Worm (Caenorhabditis elegans) whole organism, young adult: ENCODE results near the gene wbp-11.

Experiments used
- B0019.2 ChIP-seq: fragments of 200-800 bp; sonication (Bioruptor generic); conservative IDR thresholded peaks from 2 replicates; pipeline ENCODE4 v1.3.6; 2022; ENCODE audit warnings: missing genetic modification reagents, missing genetic modification characterization, missing compliant biosample characterization
- B0336.3 ChIP-seq: fragments of 200-800 bp; sonication (Bioruptor generic); IDR thresholded peaks from 2 replicates; pipeline ENCODE4 v1.3.6; 2022; ENCODE audit warnings: missing genetic modification characterization, missing compliant biosample characterization
- F57C9.4 ChIP-seq: sonication (generic microtip); optimal IDR thresholded peaks from 2 replicates; lab custom pipeline; 2017; ENCODE audit warnings: mild to moderate bottlenecking, missing genetic modification characterization, missing compliant biosample characterization
- Y67H2A.10 ChIP-seq: fragments of 200-800 bp; sonication (Bioruptor generic); conservative IDR thresholded peaks from 2 replicates; pipeline ENCODE4 v1.3.6; 2022; ENCODE audit warnings: missing genetic modification reagents, missing genetic modification characterization, missing compliant biosample characterization
- aptf-2 ChIP-seq: fragments of 200-800 bp; sonication (Bioruptor generic); conservative IDR thresholded peaks from 2 replicates; pipeline ENCODE4 v1.3.6; 2022; ENCODE audit warnings: missing genetic modification reagents, missing genetic modification characterization, missing compliant biosample characterization
- attf-5 ChIP-seq: fragments of 200-800 bp; sonication (Bioruptor generic); optimal IDR thresholded peaks from 2 replicates; lab custom pipeline; 2018; ENCODE audit warnings: mild to moderate bottlenecking, missing genetic modification characterization, missing compliant biosample characterization
- attf-6 ChIP-seq: fragments of 200-800 bp; sonication (Bioruptor generic); IDR thresholded peaks from 2 replicates; pipeline ENCODE4 v1.3.6; 2022; ENCODE audit warnings: missing genetic modification reagents, missing genetic modification characterization, missing compliant biosample characterization
- bed-2 ChIP-seq: fragments of 200-800 bp; sonication (Bioruptor generic); IDR thresholded peaks from 2 replicates; pipeline ENCODE4 v1.3.6; 2022; ENCODE audit warnings: missing genetic modification reagents, missing genetic modification characterization, missing compliant biosample characterization
- ccch-3 ChIP-seq: fragments of 200-800 bp; sonication (Bioruptor generic); optimal IDR thresholded peaks from 2 replicates; lab custom pipeline; 2018; ENCODE audit warnings: mild to moderate bottlenecking, missing genetic modification characterization, missing compliant biosample characterization
- cebp-1 ChIP-seq, 2 experiments: fragments of 200-800 bp in 1 of 2; sonication (Bioruptor generic) in 1 of 2; sonication (generic microtip) in 1 of 2; IDR thresholded peaks in 1 of 2; optimal IDR thresholded peaks in 1 of 2; 2 replicates each; pipeline versions ENCODE4 v1.3.6 to Lab custom; 2017 to 2022; ENCODE audit warnings: missing compliant biosample characterization in 2 of 2, missing genetic modification characterization in 2 of 2, mild to moderate bottlenecking in 1 of 2, missing genetic modification reagents in 1 of 2, moderate library complexity in 1 of 2
- ceh-40 ChIP-seq: fragments of 200-800 bp; sonication (Bioruptor generic); IDR thresholded peaks from 2 replicates; pipeline ENCODE4 v1.3.6; 2022; ENCODE audit warnings: missing genetic modification characterization, missing compliant biosample characterization
- ceh-58 ChIP-seq: fragments of 200-800 bp; sonication (Bioruptor generic); IDR thresholded peaks from 2 replicates; pipeline ENCODE4 v1.3.6; 2022; ENCODE audit warnings: missing genetic modification characterization, missing compliant biosample characterization
- ceh-79 ChIP-seq: sonication (generic microtip); optimal IDR thresholded peaks from 2 replicates; lab custom pipeline; 2017; ENCODE audit warnings: mild to moderate bottlenecking, missing genetic modification characterization, missing compliant biosample characterization
- egl-44 ChIP-seq: fragments of 200-800 bp; sonication (Bioruptor generic); IDR thresholded peaks from 2 replicates; pipeline ENCODE4 v1.3.6; 2022; ENCODE audit warnings: missing genetic modification reagents, missing genetic modification characterization, missing compliant biosample characterization
- hlh-12 ChIP-seq: sonication (generic microtip); optimal IDR thresholded peaks from 2 replicates; lab custom pipeline; 2016; ENCODE audit warnings: missing genetic modification characterization, missing compliant biosample characterization
- hmg-20 ChIP-seq: fragments of 200-800 bp; sonication (Bioruptor generic); IDR thresholded peaks from 2 replicates; pipeline ENCODE4 v1.3.6; 2022; ENCODE audit warnings: missing genetic modification reagents, missing genetic modification characterization, missing compliant biosample characterization
- let-526 ChIP-seq: fragments of 200-800 bp; sonication (Bioruptor generic); IDR thresholded peaks from 2 replicates; pipeline ENCODE4 v1.3.6; 2022; ENCODE audit warnings: missing genetic modification reagents, missing genetic modification characterization, missing compliant biosample characterization
- lin-40 ChIP-seq: sonication (generic microtip); optimal IDR thresholded peaks from 2 replicates; lab custom pipeline; 2016; ENCODE audit warnings: missing genetic modification characterization, mild to moderate bottlenecking, missing compliant biosample characterization, missing genotype, missing genetic modification reagents
- lir-1 ChIP-seq: fragments of 200-800 bp; sonication (Bioruptor generic); conservative IDR thresholded peaks from 2 replicates; pipeline ENCODE4 v1.3.6; 2022; ENCODE audit warnings: missing genetic modification reagents, missing genetic modification characterization, missing compliant biosample characterization
- madf-6 ChIP-seq: fragments of 200-800 bp; sonication (Bioruptor generic); IDR thresholded peaks from 2 replicates; pipeline ENCODE4 v1.3.6; 2022; ENCODE audit warnings: missing genetic modification reagents, missing genetic modification characterization, missing compliant biosample characterization
- madf-8 ChIP-seq: fragments of 200-800 bp; sonication (Bioruptor generic); conservative IDR thresholded peaks from 2 replicates; pipeline ENCODE4 v1.3.6; 2022; ENCODE audit warnings: missing genetic modification reagents, missing genetic modification characterization, missing compliant biosample characterization
- nfya-2 ChIP-seq: fragments of 200-800 bp; sonication (Bioruptor generic); IDR thresholded peaks from 2 replicates; pipeline ENCODE4 v1.3.6; 2022; ENCODE audit warnings: missing genetic modification reagents, missing genetic modification characterization, missing compliant biosample characterization
- nhr-120 ChIP-seq: fragments of 200-800 bp; sonication (Bioruptor generic); IDR thresholded peaks from 2 replicates; pipeline ENCODE4 v1.3.6; 2022; ENCODE audit warnings: missing genetic modification characterization, missing compliant biosample characterization
- nhr-27 ChIP-seq: fragments of 200-800 bp; sonication (Bioruptor generic); optimal IDR thresholded peaks from 2 replicates; lab custom pipeline; 2018; ENCODE audit warnings: mild to moderate bottlenecking, missing genetic modification characterization, moderate library complexity, missing compliant biosample characterization
- nhr-80 ChIP-seq: sonication (generic microtip); optimal IDR thresholded peaks from 2 replicates; lab custom pipeline; 2016; ENCODE audit warnings: missing genetic modification characterization, missing compliant biosample characterization
- snpc-1.3 ChIP-seq: sonication (generic microtip); optimal IDR thresholded peaks from 2 replicates; lab custom pipeline; 2017; ENCODE audit warnings: missing genetic modification characterization, mild to moderate bottlenecking, missing compliant biosample characterization, antibody characterized with exemption, moderate library complexity, missing genotype, missing genetic modification reagents; ENCODE audit not compliant: insufficient read depth
- somi-1 ChIP-seq: fragments of 200-800 bp; sonication (Bioruptor generic); optimal IDR thresholded peaks from 2 replicates; lab custom pipeline; 2018; ENCODE audit warnings: mild to moderate bottlenecking, missing genetic modification characterization, missing compliant biosample characterization
- tbx-9 ChIP-seq: sonication (generic microtip); optimal IDR thresholded peaks from 2 replicates; lab custom pipeline; 2016; ENCODE audit warnings: borderline replicate concordance, missing genetic modification characterization, inconsistent platforms, missing compliant biosample characterization
- unc-130 ChIP-seq: sonication (generic microtip); optimal IDR thresholded peaks from 2 replicates; lab custom pipeline; 2016; ENCODE audit warnings: missing genetic modification reagents, missing genetic modification characterization, missing compliant biosample characterization
- xnd-1 ChIP-seq: sonication (generic microtip); optimal IDR thresholded peaks from 2 replicates; lab custom pipeline; 2016; ENCODE audit warnings: missing genotype, missing genetic modification reagents, missing genetic modification characterization, missing compliant biosample characterization
- zfh-2 ChIP-seq: fragments of 200-800 bp; sonication (Bioruptor generic); conservative IDR thresholded peaks from 2 replicates; pipeline ENCODE4 v1.3.6; 2022; ENCODE audit warnings: missing genetic modification reagents, missing genetic modification characterization, missing compliant biosample characterization
- ztf-22 ChIP-seq: fragments of 200-800 bp; sonication (Bioruptor generic); optimal IDR thresholded peaks from 2 replicates; lab custom pipeline; 2018; ENCODE audit warnings: mild to moderate bottlenecking, missing genetic modification characterization, moderate library complexity, missing compliant biosample characterization
- ztf-3 ChIP-seq: fragments of 200-800 bp; sonication (Bioruptor generic); optimal IDR thresholded peaks from 2 replicates; lab custom pipeline; 2018; ENCODE audit warnings: mild to moderate bottlenecking, missing genetic modification characterization, missing compliant biosample characterization
- ztf-6 ChIP-seq: fragments of 200-800 bp; sonication (Bioruptor generic); IDR thresholded peaks from 2 replicates; pipeline ENCODE4 v1.3.6; 2022; ENCODE audit warnings: missing genetic modification reagents, missing genetic modification characterization, missing compliant biosample characterization

Gene wbp-11

DNA sequence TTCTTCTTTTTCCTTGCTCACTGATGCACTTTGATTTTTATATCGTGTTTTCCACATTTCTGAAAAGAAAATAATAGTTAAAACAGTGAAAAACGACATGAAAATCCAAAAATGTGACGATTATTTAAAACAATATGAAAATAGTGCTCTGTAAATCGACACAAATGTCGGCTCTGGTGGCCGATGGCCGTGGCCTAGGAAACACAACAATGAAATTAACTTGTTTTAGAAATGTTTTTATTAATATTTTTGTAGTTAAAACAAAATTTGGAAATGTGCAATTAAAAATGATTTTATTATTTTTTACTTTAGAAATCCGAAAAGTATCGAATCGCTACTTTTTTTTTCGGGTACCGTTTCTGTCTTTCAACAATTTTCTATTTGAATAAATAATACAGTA lies 28.0 kb downstream of the wbp-11 start, which contains the start of gene arv-1 (continued):
- TF ChIP-seq unc-130 (peak; percentile 1), attf-5 (GFP tag; lab: Kevin White, UChicago) (peak; percentile 13), ztf-22 (no peak)

DNA sequence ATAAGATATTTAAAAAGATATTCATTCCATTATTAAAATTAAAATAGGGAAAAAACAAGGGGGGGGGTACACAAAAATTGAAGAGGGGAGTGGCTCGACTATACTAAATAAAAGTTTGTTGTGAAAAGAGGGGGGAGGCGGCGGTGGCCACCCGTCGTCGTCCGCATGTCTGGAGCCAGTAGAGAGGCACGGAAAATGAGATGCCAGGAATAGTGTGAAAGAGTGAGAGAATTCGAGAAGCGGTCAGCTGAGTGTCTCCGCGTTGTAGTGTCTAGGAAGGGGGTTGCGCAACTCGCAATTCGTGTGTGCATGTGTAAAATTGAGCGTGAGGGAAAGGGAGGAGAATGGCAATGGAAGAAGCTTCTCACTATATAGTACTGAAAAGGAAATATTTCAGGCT lies 29.6 kb downstream of the wbp-11 start:
- TF ChIP-seq B0019.2, result no peak
- TF ChIP-seq ceh-58 (GFP tag; lab: Robert Waterston, UW), result no peak
- no peak for TF ChIP-seq cebp-1 (GFP tag; IDR thresholded peaks at IDR 0.05; lab: Robert Waterston, UW)
- peak; percentile 24 for TF ChIP-seq cebp-1 (tag; optimal IDR thresholded peaks at IDR 0.05; lab: Kevin White, UChicago)
- TF ChIP-seq lin-40, result no peak
- TF ChIP-seq zfh-2 (GFP tag; lab: Robert Waterston, UW), result peak; percentile 55; the same call in 1 of the 2 replicates

DNA sequence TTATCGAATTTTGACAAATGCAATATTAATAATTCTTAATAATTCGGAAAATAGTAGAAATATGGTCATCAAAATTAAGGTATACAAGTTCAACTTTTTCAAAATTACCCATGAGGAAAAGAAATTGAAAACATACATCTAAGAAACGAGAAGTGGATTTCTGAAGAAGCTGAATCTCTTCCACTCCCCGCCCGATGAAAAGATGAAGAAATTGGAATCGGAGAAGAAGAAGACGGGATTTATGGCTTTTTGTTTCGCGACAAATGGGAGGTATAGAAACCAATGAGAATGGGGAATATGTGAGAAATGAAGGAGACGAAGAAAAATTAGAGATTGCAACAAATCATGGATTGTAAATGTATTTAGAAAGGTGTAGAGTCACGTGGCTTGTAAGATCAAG lies 30.3 kb downstream of the wbp-11 start:
- TF ChIP-seq ceh-79 (tag; lab: Kevin White, UChicago), result no peak
- no peak for TF ChIP-seq bed-2 (GFP tag; lab: Robert Waterston, UW)
- no peak for TF ChIP-seq tbx-9 (tag; lab: Kevin White, UChicago)
- no peak for TF ChIP-seq hmg-20 (GFP tag; lab: Robert Waterston, UW)
- TF ChIP-seq aptf-2 (GFP tag; lab: Robert Waterston, UW), result no peak
- no peak for TF ChIP-seq nhr-27 (tag; lab: Kevin White, UChicago)
- no peak for TF ChIP-seq ceh-40 (GFP tag; lab: Robert Waterston, UW)
- TF ChIP-seq attf-5 (GFP tag; lab: Kevin White, UChicago), result no peak

DNA sequence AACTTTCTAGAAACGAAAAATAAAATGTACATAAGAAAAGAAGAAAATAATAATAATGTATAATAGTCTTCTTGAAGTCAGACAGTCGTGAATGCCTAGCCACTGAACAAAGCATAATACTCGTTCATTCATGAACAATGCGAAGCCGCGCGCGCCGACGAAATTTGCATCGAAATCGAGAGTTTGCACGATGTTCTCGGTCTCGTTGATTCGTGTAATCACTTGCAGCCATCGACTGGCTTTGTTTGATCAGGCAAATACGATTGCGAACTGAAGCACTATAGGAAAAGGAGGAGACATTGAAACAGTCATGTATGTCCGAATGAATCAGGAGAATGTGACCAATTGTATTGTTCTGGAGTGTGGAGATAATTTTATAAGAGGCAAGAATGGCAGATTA lies 31.0 kb downstream of the wbp-11 start:
- TF ChIP-seq xnd-1, result no peak
- TF ChIP-seq nhr-120 (GFP tag; lab: Robert Waterston, UW), result no peak
- no peak for TF ChIP-seq Y67H2A.10 (GFP tag; lab: Robert Waterston, UW)
- no peak for TF ChIP-seq B0019.2

DNA sequence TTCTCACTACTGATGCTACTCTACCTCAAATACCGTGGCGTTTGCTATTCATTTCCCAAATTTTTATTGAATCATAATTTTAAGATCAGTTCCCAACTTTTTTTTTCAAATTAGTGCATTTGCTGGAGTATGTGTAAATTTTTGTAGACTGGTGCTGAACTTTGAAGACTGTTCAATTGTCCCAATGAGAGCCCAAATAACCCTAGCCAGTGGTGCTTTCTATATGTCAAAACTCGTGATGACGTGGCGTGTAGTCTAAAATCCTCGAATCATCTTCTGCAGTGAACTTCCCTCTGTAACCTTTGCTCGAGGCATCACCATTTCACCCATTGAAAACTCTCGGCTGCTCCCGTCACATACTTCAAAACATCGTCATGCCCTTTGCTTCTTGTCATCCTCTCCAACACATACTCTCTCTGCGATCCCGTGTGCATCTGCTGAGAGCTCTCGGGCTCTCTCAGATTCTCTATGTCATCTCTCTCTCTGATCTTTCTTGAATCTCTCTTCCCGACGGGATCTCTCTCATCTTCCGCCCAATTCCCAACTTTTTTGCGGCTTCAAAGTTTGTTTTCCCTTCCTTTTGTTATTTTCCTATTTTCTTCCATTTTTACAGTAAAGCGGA lies 31.8 kb downstream of the wbp-11 start:
- TF ChIP-seq lir-1 (GFP tag; lab: Robert Waterston, UW) (no peak), attf-6 (GFP tag; lab: Robert Waterston, UW) (no peak), hmg-20 (GFP tag; lab: Robert Waterston, UW) (no peak), zfh-2 (GFP tag; lab: Robert Waterston, UW) (peak; percentile 57), hlh-12 (tag; lab: Kevin White, UChicago) (no peak), B0336.3 (no peak), nhr-80 (tag; lab: Kevin White, UChicago) (no peak)

DNA sequence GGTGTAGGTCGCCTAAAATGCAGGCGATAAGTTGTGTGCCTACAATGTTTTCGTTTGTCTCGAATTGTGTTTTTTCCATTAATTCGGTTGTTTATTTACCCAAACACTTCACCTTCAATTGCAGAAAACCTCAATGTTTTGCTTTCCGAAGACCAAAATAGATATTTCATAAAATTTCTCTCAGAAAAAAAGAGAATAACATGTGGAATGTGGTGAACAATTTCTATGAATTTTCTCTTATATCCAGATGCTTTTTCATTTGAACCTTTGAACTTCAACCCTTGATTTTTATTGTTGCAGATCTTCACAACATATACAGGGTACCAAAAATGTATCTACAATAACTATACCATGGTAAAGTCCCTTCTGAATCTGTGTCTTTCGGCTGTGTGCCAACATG lies 33.7 kb downstream of the wbp-11 start, which contains the start of gene T01E8.1:
T01E8.1 (plus strand) TSS at position 301 of the 400 bp plus-strand sequence.
- TF ChIP-seq zfh-2 (GFP tag; lab: Robert Waterston, UW) (no peak), madf-8 (no peak), ccch-3 (GFP tag; lab: Kevin White, UChicago) (no peak), nfya-2 (GFP tag; lab: Robert Waterston, UW) (no peak), let-526 (GFP tag; lab: Robert Waterston, UW) (no peak), F57C9.4 (tag; lab: Kevin White, UChicago) (no peak), somi-1 (no peak), lir-1 (GFP tag; lab: Robert Waterston, UW) (no peak), madf-6 (GFP tag; lab: Robert Waterston, UW) (no peak), ceh-79 (tag; lab: Kevin White, UChicago) (no peak), bed-2 (GFP tag; lab: Robert Waterston, UW) (no peak), egl-44 (GFP tag; lab: Robert Waterston, UW) (no peak), ztf-3 (no peak), ztf-6 (GFP tag; lab: Robert Waterston, UW) (no peak), snpc-1.3 (tag; lab: Kevin White, UChicago) (no peak)
